Worm (Caenorhabditis elegans): ENCODE data around the gene H39E23.2.

DNA sequence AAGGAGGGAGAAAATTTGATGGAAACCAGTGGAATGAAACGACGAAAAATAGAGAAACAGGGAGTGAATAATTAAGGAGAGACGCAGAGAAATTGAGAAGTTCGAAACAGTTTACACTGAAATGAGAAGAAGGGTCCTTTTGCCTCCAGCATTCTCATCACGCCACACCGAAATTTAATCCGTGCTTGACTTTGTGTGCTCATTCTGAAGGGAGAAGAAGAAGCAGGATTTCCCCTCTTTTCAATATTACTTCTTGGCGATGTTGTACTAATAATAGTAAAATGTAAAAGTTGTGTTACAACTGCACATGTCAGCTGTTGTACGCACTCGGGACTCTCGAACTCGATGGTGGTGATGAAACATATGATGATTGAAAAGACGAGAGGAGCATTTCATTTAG, 43.5 kb downstream of the H39E23.2 start:
- TF ChIP-seq klf-2 (GFP tag; conservative IDR thresholded peaks at IDR 0.05) = no peak
- no peak for TF ChIP-seq flt-1 (GFP tag; IDR thresholded peaks at IDR 0.05)
- peak; percentile 5 for TF ChIP-seq cog-1 (tag; optimal IDR thresholded peaks at IDR 0.05)
- TF ChIP-seq ref-1 (GFP tag; conservative IDR thresholded peaks at IDR 0.05) = no peak
- TF ChIP-seq ztf-29 (GFP tag; IDR thresholded peaks at IDR 0.05) = no peak
- TF ChIP-seq tab-1 (GFP tag; IDR thresholded peaks at IDR 0.05) = no peak
- TF ChIP-seq T22C8.4 (GFP tag; IDR thresholded peaks at IDR 0.05) = no peak
- no peak for TF ChIP-seq med-1 (GFP tag; optimal IDR thresholded peaks at IDR 0.05; ENCODE audit: insufficient read depth)
- no peak for TF ChIP-seq ztf-23 (GFP tag; IDR thresholded peaks at IDR 0.05)

All from whole organism, midembryonic.